Fruit fly (Drosophila melanogaster) S2 (cell line): ENCODE measurements around the gene CG32295.

ENCODE experiments used
- CG8478 ChIP-seq: fragments of >200 bp; optimal IDR thresholded peaks from 2 replicates; lab custom pipeline; 2018
- CTCF ChIP-seq, 2 experiments: fragments of >200 bp; optimal IDR thresholded peaks; 2 replicates each; lab custom pipeline; 2018

- TF ChIP-seq CTCF (optimal IDR thresholded peaks at IDR 0.05; lab: Kevin White, UChicago) (no peak), CG8478 (lab: Kevin White, UChicago) (no peak)
Observed at dm6 chr3L:2526873-2527272, at the start of gene CG32295.
